Worm (Caenorhabditis elegans): ENCODE data around the gene T24B8.3.

The T24B8.3 gene

DNA sequence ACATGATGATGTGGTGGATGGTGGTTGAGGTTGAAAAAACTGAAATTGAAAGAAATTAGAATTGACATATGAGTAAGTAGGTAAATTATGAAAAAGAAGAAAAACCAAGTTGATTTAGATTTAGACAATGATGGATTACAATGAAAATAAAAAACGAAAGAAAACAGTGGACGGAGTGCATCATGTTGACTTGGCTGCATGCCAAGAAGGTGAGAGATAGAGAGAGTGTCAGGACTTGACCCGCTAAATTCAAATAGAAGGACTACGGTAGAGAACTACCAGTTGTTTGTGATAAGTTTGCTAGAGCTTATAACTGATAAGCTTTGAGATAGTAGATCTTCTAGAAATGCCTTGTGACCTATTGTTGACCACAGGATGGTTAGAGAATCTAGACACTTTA, at the start of gene T24B8.3:
Gene T24B8.3 (minus strand): TSS at position 39 of the 400 bp plus-strand sequence.
- no peak for TF ChIP-seq madf-6 (GFP tag; IDR thresholded peaks at IDR 0.05)
- no peak for TF ChIP-seq ztf-3 (GFP tag; optimal IDR thresholded peaks at IDR 0.05)
- TF ChIP-seq C17E4.6 (GFP tag; IDR thresholded peaks at IDR 0.05): no peak
- no peak for TF ChIP-seq rcor-1 (GFP tag; IDR thresholded peaks at IDR 0.05)

DNA sequence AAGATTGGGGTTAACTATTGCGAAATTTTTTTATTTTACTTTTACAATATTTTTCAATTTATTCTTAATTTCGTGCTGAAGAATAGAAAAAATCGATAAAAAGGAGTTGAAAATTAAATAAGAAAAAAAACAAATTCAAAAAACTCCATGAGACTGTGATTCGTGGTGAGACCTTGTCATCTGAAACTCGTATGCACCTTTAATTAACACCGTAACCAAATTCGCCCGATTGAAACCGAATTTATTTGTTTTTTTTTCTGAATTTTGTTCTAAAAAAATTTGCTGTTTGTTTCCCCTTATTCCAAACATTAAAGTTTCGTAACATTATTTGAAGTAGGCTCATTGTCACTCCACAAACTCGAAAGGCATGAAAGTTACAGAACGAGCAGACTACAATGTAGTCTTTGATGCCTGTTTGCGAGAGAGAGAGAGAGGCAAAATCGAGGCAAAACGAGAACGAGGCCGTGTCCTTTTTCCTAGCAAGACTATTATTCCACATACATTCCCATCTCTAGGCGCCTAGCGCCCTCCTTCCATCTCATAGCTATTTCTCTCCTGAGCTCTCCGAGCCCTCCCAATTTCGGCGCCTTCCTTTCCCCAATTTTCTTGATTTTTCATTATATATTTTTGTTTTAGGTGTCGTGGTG, 48.1 kb upstream of the T24B8.3 start, which contains the start of gene T24H10.4:
Gene T24H10.4 (plus strand): TSS at position 630 of the 647 bp plus-strand sequence.
- TF ChIP-seq cebp-2 (GFP tag; IDR thresholded peaks at IDR 0.05) (no peak), dpl-1 (GFP tag; optimal IDR thresholded peaks at IDR 0.05) (no peak), zfh-2 (GFP tag; conservative IDR thresholded peaks at IDR 0.05) (0 out of 2 replicates have a peak, but pooled peaks have one; percentile 45), xnd-1 (tag; optimal IDR thresholded peaks at IDR 0.05) (peak; percentile 63), unc-62 (GFP tag; optimal IDR thresholded peaks at IDR 0.05) (no peak), F23B12.7 (tag; optimal IDR thresholded peaks at IDR 0.05; ENCODE audit: insufficient read depth) (no peak), aptf-3 (GFP tag; IDR thresholded peaks at IDR 0.05) (no peak), B0019.2 (GFP tag; conservative IDR thresholded peaks at IDR 0.05) (no peak), snpc-1.3 (tag; optimal IDR thresholded peaks at IDR 0.05; ENCODE audit: insufficient read depth) (peak; percentile 15), F33H1.4 (GFP tag; IDR thresholded peaks at IDR 0.05) (peak; percentile 83), cebp-1 (GFP tag; IDR thresholded peaks at IDR 0.05) (no peak), cebp-1 (tag; optimal IDR thresholded peaks at IDR 0.05) (peak; percentile 43), lsl-1 (GFP tag; optimal IDR thresholded peaks at IDR 0.05) (peak; percentile 77), Y79H2A.3 (GFP tag; conservative IDR thresholded peaks at IDR 0.05) (no peak), ceh-27 (GFP tag; optimal IDR thresholded peaks at IDR 0.05) (no peak), Y56A3A.18 (GFP tag; IDR thresholded peaks at IDR 0.05) (no peak), madf-8 (GFP tag; conservative IDR thresholded peaks at IDR 0.05) (peak; percentile 64), madf-6 (GFP tag; IDR thresholded peaks at IDR 0.05) (peak; percentile 65), K11D2.4 (GFP tag; IDR thresholded peaks at IDR 0.05) (no peak), F10E7.11 (tag; optimal IDR thresholded peaks at IDR 0.05) (no peak), nhr-80 (tag; optimal IDR thresholded peaks at IDR 0.05) (no peak), D2030.7 (GFP tag; IDR thresholded peaks at IDR 0.05) (0 out of 2 replicates have a peak, but pooled peaks have one; percentile 8), ccch-3 (GFP tag; optimal IDR thresholded peaks at IDR 0.05) (no peak), hrde-1 (tag; optimal IDR thresholded peaks at IDR 0.05; ENCODE audit: borderline replicate concordance) (no peak)

DNA sequence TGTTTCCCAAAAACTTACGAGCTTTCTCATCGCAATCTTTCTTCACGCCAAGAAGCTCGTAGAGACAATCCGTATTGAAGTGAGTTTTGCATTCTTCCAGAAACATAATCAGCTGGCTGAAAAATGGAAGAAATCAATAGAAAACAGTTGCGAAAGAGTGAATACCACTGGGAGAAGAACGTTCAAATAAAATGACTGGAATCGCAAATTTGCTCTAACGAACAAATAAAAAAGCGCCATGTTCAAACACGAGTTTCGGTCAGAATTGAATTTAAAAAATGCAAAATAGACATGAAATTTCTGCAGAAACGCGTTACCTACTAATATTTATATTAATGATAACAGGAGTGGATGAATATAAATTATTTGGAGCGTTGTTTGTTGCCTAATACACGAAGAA, 47.5 kb upstream of the T24B8.3 start, which contains the start of gene dnj-23:
Gene dnj-23 (minus strand): TSS at position 158 of the 400 bp plus-strand sequence.
- TF ChIP-seq efl-1 (GFP tag; optimal IDR thresholded peaks at IDR 0.05) (peak; percentile 53), akir-1 (GFP tag; optimal IDR thresholded peaks at IDR 0.05) (no peak), lin-35 (GFP tag; optimal IDR thresholded peaks at IDR 0.05) (peak in 1 of 3 experiments; percentile 38), ztf-26 (tag; optimal IDR thresholded peaks at IDR 0.05) (no peak), madf-10 (tag; optimal IDR thresholded peaks at IDR 0.05) (no peak), F10E7.11 (tag; optimal IDR thresholded peaks at IDR 0.05) (no peak), ceh-58 (GFP tag; IDR thresholded peaks at IDR 0.05) (no peak), K11D2.4 (GFP tag; IDR thresholded peaks at IDR 0.05) (no peak), attf-3 (GFP tag; conservative IDR thresholded peaks at IDR 0.05) (no peak), Y56A3A.18 (GFP tag; IDR thresholded peaks at IDR 0.05) (no peak), cebp-1 (GFP tag; IDR thresholded peaks at IDR 0.05) (peak; percentile 51; the same call in 1 of the 2 replicates), cebp-1 (tag; optimal IDR thresholded peaks at IDR 0.05) (peak; percentile 69), lin-54 (GFP tag; optimal IDR thresholded peaks at IDR 0.05) (peak; percentile 6), C06A6.2 (GFP tag; conservative IDR thresholded peaks at IDR 0.05) (no peak), nhr-90 (tag; optimal IDR thresholded peaks at IDR 0.05) (no peak), ztf-3 (GFP tag; optimal IDR thresholded peaks at IDR 0.05) (no peak), pha-4 (tag; optimal IDR thresholded peaks at IDR 0.05) (peak; percentile 5), lsl-1 (GFP tag; optimal IDR thresholded peaks at IDR 0.05) (no peak), lir-1 (GFP tag; conservative IDR thresholded peaks at IDR 0.05) (no peak), nfya-2 (GFP tag; IDR thresholded peaks at IDR 0.05) (no peak), F52B5.7 (tag; optimal IDR thresholded peaks at IDR 0.05) (no peak), ccch-3 (GFP tag; optimal IDR thresholded peaks at IDR 0.05) (no peak), madf-8 (GFP tag; conservative IDR thresholded peaks at IDR 0.05) (no peak), hmg-20 (GFP tag; IDR thresholded peaks at IDR 0.05) (no peak), F55B11.4 (tag; optimal IDR thresholded peaks at IDR 0.05; ENCODE audit: borderline replicate concordance, insufficient read depth) (no peak), gei-17 (GFP tag; optimal IDR thresholded peaks at IDR 0.05) (no peak)
